Worm (Caenorhabditis elegans): ENCODE measurements around the gene fipr-15.

DNA sequence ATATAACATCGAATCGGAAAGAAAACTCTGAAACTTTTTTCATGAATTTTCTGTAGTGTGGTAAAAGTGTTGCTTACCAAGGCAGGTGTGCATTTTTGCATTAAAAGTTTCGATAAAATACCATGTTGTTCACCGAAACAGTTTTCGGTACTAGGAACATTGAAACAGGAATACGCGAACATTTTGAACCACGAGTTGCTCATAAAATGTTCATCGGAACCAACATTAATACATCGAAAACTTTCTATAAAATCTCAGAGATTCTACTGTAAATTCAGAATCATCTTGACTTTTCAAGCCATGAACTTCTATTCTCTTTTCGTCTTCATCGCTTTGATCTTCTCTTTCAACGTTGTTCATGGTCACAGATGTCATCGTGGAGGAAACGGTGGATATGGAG is at the start of gene fipr-15:
- TF ChIP-seq snpc-1.1 (tag; optimal IDR thresholded peaks at IDR 0.05; ENCODE audit: insufficient read depth) = no peak
- TF ChIP-seq gei-17 (GFP tag; optimal IDR thresholded peaks at IDR 0.05) = no peak
- no peak for TF ChIP-seq akir-1 (GFP tag; optimal IDR thresholded peaks at IDR 0.05)
- no peak for TF ChIP-seq him-1 (tag; optimal IDR thresholded peaks at IDR 0.05)
- no peak for TF ChIP-seq rcor-1 (GFP tag; IDR thresholded peaks at IDR 0.05)
- no peak for TF ChIP-seq ceh-27 (GFP tag; optimal IDR thresholded peaks at IDR 0.05)
- no peak for TF ChIP-seq dpl-1 (GFP tag; optimal IDR thresholded peaks at IDR 0.05)
- no peak for TF ChIP-seq unc-62 (GFP tag; optimal IDR thresholded peaks at IDR 0.05)
- no peak for TF ChIP-seq atf-7 (tag; optimal IDR thresholded peaks at IDR 0.05)
